1 fruit fly cellular context compared by ENCODE assay signal in genomic region chr3L:16542998-16543624, dm6.
A peak's percentile ranks its signal among the peaks of the same experiment; 100 is the strongest.
TF ChIP-seq lines count a peak whose summit lies in the region.

CG43373 (minus strand) TSS chr3L:16543370.

TF ChIP-seq in whole organism, embryonic, 481 proteins besides CTCF, POLR2A, EP300 and RAD21 (continued from another document):
- TF ChIP-seq CG15601 (tag; optimal IDR thresholded peaks at IDR 0.05; lab: Kevin White, UChicago) (peak; percentile 100), ci (GFP tag; IDR thresholded peaks at IDR 0.05; lab: Robert Waterston, UW) (peak; percentile 31; the same call in 1 of the 3 replicates), bsh (GFP tag; optimal IDR thresholded peaks at IDR 0.05; lab: Kevin White, UChicago) (no peak)
